Worm (Caenorhabditis elegans) whole organism, L4/young adult: ENCODE measurements around the gene K08D8.4.

Source experiments
- W03F9.2 ChIP-seq: fragments of 150-350 bp; optimal IDR thresholded peaks from 2 replicates; lab custom pipeline; 2014; ENCODE audit warnings: missing biosample characterization, missing genetic modification characterization
- dao-5 ChIP-seq: sonication (generic microtip); optimal IDR thresholded peaks from 2 replicates; lab custom pipeline; 2016; ENCODE audit warnings: missing genotype, missing genetic modification characterization, moderate library complexity, missing compliant biosample characterization
- him-1 ChIP-seq: sonication (generic microtip); optimal IDR thresholded peaks from 2 replicates; lab custom pipeline; 2016; ENCODE audit warnings: missing genotype, missing genetic modification reagents, missing genetic modification characterization, missing compliant biosample characterization

DNA sequence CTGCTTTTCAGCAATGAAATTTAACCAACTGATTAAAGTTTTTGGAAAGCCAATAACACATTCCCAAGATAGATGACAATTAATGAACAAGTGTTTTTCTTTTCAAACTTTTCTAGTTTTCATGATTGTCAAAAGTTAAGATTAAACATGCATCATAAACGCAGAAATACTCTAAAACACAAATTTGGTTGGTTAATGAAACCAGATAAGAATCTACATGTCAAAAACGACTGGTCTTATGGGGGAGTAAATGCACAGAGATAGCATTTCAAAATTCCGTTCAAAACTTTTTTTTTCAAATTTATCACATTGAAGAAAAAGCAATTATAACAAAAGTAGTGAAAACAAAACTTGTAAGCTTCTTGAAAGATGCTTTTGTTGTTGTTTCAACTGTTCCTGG is 6.1 kb downstream of the K08D8.4 start:
- no peak for TF ChIP-seq dao-5 (tag; lab: Kevin White, UChicago)
- TF ChIP-seq him-1 (tag; lab: Kevin White, UChicago), result no peak
- TF ChIP-seq W03F9.2 (tag; lab: Kevin White, UChicago), result no peak
